Fruit fly (Drosophila melanogaster) whole organism: ENCODE results near the gene AIF.

Experiments
- CG8478 ChIP-seq: fragments of >200 bp; optimal IDR thresholded peaks from 2 replicates; lab custom pipeline; 2018; ENCODE audit warnings: inconsistent platforms
- EcR ChIP-seq, 2 experiments: fragments of >200 bp; optimal IDR thresholded peaks; 2 replicates each; lab custom pipeline; 2017; ENCODE audit warnings: missing biosample characterization in 2 of 2, missing genetic modification characterization in 2 of 2, missing genetic modification reagents in 2 of 2
- psq ChIP-seq: fragments of >200 bp; optimal IDR thresholded peaks from 2 replicates; lab custom pipeline; 2017

DNA sequence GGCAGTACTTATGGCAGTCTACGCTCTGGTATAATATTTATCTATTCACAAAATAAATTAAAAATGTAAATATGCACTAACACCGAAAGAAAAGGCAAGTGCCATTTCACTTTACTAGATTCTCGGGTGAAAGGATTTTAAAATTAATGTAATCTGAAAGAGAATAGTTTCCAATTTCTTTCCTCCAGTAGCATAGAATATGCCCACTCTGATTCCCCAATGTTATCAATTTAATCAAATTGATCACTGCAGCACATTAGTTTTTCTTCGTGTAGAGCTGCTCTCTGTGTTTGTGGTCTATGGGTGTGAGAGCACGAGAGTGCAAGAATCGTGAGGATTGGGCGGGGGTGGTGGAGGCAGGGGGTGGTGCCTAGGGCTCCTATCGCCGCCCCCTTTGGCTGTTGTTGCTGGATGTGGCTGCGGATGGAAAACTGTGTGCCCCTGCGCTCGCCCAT, 49.6 kb downstream of the AIF start:
- TF ChIP-seq psq (lab: Kevin White, UChicago) (no peak), EcR (GFP tag; optimal IDR thresholded peaks at IDR 0.05; lab: Kevin White, UChicago) (peak in 1 of 2 experiments; percentile 82), CG8478 (lab: Kevin White, UChicago) (no peak)
